Worm (Caenorhabditis elegans) whole organism, L4/young adult: ENCODE measurements around the gene F26F12.2.

ENCODE experiments used
- W03F9.2 ChIP-seq: fragments of 150-350 bp; optimal IDR thresholded peaks from 2 replicates; lab custom pipeline; 2014; ENCODE audit warnings: missing biosample characterization, missing genetic modification characterization
- dao-5 ChIP-seq: sonication (generic microtip); optimal IDR thresholded peaks from 2 replicates; lab custom pipeline; 2016; ENCODE audit warnings: missing genotype, missing genetic modification characterization, moderate library complexity, missing compliant biosample characterization
- him-1 ChIP-seq: sonication (generic microtip); optimal IDR thresholded peaks from 2 replicates; lab custom pipeline; 2016; ENCODE audit warnings: missing genotype, missing genetic modification reagents, missing genetic modification characterization, missing compliant biosample characterization

The F26F12.2 gene

ce11 chrV:5846729-5847128 lies 8.3 kb upstream of the F26F12.2 start:
- TF ChIP-seq W03F9.2 (tag; lab: Kevin White, UChicago) (no peak), him-1 (no peak), dao-5 (no peak)

DNA sequence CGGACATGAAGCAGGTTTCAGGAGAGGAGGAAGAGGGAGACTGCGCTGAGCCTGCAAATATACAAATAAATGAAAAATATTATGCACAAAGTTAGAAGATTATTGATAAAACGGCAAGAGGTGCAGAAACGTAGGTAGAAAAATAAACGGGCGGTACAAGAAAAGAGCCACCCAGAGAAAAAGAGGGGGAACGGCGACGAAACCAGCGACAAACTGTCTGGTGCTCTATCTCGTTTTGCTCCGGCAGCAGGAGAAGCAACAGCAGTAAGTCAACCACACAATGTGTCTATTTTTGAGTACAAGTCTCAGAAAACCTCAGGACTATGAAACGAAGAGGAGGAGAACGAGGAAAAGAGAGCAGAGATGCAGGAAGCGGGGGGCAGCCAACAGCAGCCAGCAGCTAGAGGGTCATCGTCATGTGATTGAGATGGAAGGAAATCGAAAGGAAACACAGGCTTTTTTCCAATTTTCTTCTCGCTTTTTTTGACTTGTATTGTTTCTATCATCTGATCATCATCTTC lies 7.3 kb upstream of the F26F12.2 start, which contains the start of gene F26F12.3:
Gene F26F12.3 (minus strand): TSS at position 51 of the 521 bp plus-strand sequence.
- no peak for TF ChIP-seq him-1
- peak; percentile 29 for TF ChIP-seq W03F9.2 (tag; lab: Kevin White, UChicago)

DNA sequence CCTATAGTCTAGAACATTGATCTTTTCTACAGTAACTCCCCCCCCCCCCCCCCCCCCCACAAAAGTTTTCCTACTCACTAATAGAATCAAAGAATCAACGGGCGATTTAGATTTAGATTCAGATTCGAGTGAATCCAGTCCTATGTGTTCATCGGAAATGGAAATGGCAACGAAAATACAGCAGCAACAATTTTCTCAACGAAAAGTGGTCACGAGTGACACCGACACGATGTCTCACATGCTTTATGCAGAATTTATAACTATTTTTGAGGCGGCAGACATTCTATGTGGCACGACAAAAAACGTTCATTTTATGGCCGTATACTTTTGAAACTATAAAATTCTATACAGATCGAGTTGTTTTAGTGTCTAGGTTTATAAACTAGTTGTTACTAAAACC lies 6.7 kb upstream of the F26F12.2 start:
- no peak for TF ChIP-seq W03F9.2 (tag; lab: Kevin White, UChicago)
- no peak for TF ChIP-seq dao-5
- TF ChIP-seq him-1 = no peak

ce11 chrV:5844349-5844760 lies 5.9 kb upstream of the F26F12.2 start:
- no peak for TF ChIP-seq dao-5
- peak; percentile 28 for TF ChIP-seq W03F9.2 (tag; lab: Kevin White, UChicago)
- TF ChIP-seq him-1 = peak; percentile 21

- TF ChIP-seq dao-5 = no peak
- TF ChIP-seq him-1 = no peak
- no peak for TF ChIP-seq W03F9.2 (tag; lab: Kevin White, UChicago)
Observed at ce11 chrV:5843415-5844337, 5.3 kb upstream of the F26F12.2 start.

DNA sequence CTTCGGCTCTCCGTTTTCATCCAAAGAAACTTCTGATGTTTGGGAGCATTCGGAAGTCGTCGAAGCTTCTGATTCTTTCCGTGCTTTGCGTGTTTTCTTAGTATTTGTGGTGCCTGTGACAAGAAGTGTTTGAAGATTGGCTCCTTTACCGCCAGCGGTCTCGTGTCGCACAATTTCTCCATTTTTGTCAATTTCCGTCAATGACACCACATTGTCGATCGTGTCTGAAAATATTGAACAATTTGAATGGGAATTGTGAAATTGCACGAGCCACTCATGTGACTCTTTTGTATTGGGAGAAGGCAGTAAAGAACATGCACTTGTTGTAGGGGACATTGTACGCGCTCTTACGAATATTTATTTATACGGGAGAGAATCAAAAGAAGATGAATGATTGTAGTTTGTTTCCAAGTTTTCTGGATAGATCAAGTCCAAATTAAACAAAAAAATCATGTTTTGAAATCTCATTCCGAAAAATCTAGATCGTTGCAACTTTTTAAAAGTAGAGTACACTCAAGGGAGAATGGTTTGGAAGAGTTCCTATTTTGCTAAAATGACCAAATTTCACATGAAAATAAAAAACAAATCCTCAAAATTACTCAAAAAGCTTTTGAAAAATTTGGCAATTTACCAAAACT lies 4.2 kb upstream of the F26F12.2 start:
- no peak for TF ChIP-seq W03F9.2 (tag; lab: Kevin White, UChicago)
- no peak for TF ChIP-seq him-1
- TF ChIP-seq dao-5 = no peak

DNA sequence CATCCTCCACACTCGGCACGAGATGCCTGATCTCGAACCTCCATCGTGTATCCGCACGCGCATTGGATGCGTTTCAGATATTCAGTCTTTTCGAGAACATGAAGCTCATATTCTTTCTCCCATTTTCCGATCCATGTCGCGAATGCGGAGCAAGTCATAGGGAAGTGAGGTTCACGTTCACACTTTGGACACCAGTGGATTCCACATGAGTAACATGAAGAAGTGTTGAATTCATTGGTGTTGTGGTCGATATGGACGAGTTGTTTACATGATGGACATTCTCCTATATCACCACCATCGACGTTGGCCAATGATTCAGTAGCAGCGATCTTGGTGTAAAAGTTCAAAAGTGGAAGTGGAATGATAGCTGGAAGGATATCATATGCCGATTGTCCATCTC lies 2.5 kb upstream of the F26F12.2 start:
- TF ChIP-seq him-1 = no peak
- no peak for TF ChIP-seq dao-5
- TF ChIP-seq W03F9.2 (tag; lab: Kevin White, UChicago) = no peak

DNA sequence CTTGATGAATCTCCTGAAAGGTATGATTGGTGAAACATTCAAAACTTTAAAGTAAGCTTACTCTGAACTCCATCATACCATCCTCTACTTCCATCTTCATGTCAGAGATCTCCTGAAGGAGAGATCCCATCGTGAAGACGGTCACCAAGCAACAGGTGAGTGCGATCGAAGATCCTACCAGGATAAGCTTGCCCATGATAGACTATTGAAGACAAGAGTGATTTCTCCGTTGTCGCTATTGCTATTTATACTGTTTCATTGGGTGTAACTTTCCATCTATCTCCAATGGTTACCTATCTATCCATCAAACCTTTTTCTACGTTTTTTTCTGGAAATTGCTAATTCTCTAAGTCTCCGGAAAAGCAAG lies 1.8 kb downstream of the F26F12.2 start, which contains the start of gene col-140:
Gene col-140 (minus strand): TSS at position 219 of the 367 bp plus-strand sequence.
- TF ChIP-seq him-1 (no peak), dao-5 (no peak), W03F9.2 (tag; lab: Kevin White, UChicago) (no peak)

DNA sequence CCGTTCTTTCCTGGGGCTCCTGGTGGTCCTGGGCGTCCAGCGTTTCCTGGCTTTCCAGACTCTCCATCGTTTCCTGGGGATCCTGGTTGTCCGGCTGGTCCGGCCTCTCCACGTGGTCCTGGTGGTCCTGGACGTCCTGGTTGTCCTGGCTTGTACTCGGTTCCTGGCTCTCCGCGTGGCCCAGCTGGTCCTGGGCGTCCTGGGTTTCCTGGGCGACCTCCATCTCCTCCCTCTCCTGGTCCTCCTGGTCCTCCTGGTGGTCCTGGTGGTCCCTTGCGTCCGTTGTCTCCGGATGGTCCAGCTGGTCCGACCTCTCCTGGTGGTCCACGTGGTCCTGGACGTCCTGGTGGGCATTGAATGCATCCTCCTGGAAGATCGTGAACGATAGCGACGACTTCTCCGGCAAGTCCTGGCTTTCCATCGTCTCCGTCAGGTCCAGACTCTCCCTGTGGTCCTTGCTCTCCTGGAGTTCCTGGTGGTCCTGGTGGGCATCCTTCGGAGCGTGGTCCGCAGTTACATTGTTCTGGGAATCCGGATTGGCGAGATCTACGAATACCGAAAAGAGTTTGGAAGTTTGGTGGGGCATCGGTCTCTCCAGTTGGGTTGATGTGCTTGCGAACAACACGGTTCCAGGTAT lies 2.3 kb downstream of the F26F12.2 start:
- TF ChIP-seq him-1 (no peak), W03F9.2 (tag; lab: Kevin White, UChicago) (no peak), dao-5 (no peak)

DNA sequence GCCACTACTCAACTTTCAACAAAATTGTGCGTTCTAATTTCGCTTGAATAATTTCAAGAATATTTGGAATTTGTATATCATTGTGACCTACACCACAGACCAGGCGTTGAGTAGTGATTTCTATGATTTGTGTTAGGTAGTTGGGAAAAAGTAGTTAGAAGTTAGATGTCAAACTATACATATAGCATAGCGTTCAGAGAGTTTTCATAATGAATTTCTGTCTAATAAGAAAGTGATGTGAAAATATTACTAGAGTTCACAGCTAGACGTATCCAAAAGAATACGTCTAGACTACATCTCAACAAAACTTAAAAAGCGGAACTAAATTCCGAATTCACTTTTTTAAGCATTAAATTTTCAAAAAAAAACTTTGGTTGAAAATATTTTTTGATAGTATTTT lies 3.0 kb downstream of the F26F12.2 start:
- no peak for TF ChIP-seq dao-5
- no peak for TF ChIP-seq him-1
- TF ChIP-seq W03F9.2 (tag; lab: Kevin White, UChicago) = no peak

ce11 chrV:5833531-5833930 lies 4.9 kb downstream of the F26F12.2 start, which contains the start of gene srh-76:
Gene srh-76, plus strand, starts transcription at chrV:5833831.
- no peak for TF ChIP-seq him-1
- TF ChIP-seq dao-5 = no peak
- TF ChIP-seq W03F9.2 (tag; lab: Kevin White, UChicago) = no peak

ce11 chrV:5832799-5833198 lies 5.6 kb downstream of the F26F12.2 start:
- TF ChIP-seq dao-5 (no peak), W03F9.2 (tag; lab: Kevin White, UChicago) (no peak), him-1 (no peak)

DNA sequence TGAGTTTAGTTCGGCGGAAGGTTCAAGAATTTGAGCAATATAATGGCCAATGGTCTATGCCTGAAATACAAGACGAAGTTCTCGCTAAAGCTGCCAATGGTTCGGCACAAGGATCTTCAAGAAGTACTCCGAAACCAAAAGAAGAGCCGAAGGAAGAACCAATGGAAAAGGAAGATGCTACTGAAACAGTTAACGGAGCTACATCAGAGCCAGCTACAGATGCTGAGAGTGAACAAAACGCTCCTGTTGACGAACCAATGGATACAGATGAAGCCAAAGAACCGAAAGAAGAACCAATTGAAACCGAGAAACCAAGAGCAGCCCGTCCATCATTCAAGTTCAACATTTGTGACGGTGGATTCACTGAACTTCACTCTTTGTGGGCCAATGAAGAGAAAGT lies 7.2 kb downstream of the F26F12.2 start:
- TF ChIP-seq him-1 (no peak), W03F9.2 (tag; lab: Kevin White, UChicago) (no peak), dao-5 (no peak)

DNA sequence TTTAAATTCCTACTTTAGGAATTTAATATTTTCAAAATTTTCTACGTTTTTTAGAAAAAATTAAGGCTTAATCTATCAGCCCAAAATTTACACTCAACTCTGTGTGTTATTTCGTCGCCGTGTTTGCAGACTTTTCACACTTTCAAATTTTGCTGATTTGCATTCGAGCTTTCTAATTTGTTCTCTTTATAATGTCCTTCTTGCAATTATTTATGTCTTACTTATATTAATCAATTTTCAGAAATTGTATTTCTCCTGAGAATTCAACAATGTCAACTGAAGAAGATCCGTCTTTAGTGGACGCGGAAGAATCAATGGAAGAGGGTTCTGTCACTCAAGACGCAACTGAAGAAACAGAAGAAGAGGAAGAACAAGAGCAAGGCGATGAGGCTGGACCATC lies 11.8 kb downstream of the F26F12.2 start, which contains the start of gene let-418:
Gene let-418 (plus strand): TSS at position 242 of the 400 bp plus-strand sequence.
- TF ChIP-seq him-1 (no peak), dao-5 (no peak), W03F9.2 (tag; lab: Kevin White, UChicago) (no peak)
